Fruit fly (Drosophila melanogaster) whole organism, embryonic: ENCODE data around the gene CG31139.

Experiments
- CG18764 ChIP-seq: fragments of 200-800 bp; sonication (Bioruptor generic); optimal IDR thresholded peaks from 3 replicates; lab custom pipeline; 2016; ENCODE audit warnings: missing biosample characterization, missing genetic modification characterization
- CG8944 ChIP-seq: fragments of 200-800 bp; sonication (Bioruptor generic); optimal IDR thresholded peaks from 3 replicates; lab custom pipeline; 2016; ENCODE audit warnings: missing biosample characterization, missing genetic modification characterization

DNA sequence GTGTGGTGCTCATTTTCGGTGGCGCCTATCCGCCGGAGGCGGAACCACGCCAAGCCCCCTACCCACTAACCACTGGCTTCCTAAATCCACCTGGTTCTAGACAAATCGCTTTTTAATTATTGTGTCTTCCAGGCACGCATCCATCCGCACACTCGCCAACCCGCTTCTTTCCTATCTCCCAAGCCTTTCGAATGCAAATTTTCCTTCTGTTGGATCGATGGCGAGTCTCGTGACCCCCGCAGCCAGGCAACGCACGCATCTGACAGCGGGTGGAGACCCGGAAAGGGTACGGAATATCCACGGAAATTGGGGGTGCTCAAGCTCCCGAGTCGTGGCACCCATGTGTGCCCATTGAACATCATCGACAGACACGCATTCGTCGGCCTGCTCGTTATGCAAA is 41.7 kb downstream of the CG31139 start, which contains the start of gene CG13842:
- TF ChIP-seq CG8944 (GFP tag; lab: Kevin White, UChicago) = no peak
- TF ChIP-seq CG18764 (GFP tag; lab: Kevin White, UChicago) = no peak
